Fruit fly (Drosophila melanogaster): ENCODE measurements around the gene crq.

The crq gene

dm6 chr2L:452872-453271 lies at the start of gene crq, which contains the start of gene shv:
TSS of gene crq (minus strand) at chr2L:453024.
TSS of gene shv (plus strand) at chr2L:453108.
- TF ChIP-seq dmrt93B (GFP tag; optimal IDR thresholded peaks at IDR 0.05), result no peak
- TF ChIP-seq psq (GFP tag; optimal IDR thresholded peaks at IDR 0.05), result no peak
- TF ChIP-seq Sp1 (GFP tag; optimal IDR thresholded peaks at IDR 0.05), result peak; percentile 30
- peak; percentile 3 for TF ChIP-seq N (GFP tag; optimal IDR thresholded peaks at IDR 0.05)
- TF ChIP-seq rgr (GFP tag; optimal IDR thresholded peaks at IDR 0.05), result no peak
- no peak for TF ChIP-seq HLH106 (tag; optimal IDR thresholded peaks at IDR 0.05)
- no peak for TF ChIP-seq fru (GFP tag; optimal IDR thresholded peaks at IDR 0.05)
- TF ChIP-seq usp (GFP tag; optimal IDR thresholded peaks at IDR 0.05), result no peak
- TF ChIP-seq Hr78 (GFP tag; optimal IDR thresholded peaks at IDR 0.05), result no peak
- TF ChIP-seq lola (GFP tag; optimal IDR thresholded peaks at IDR 0.05), result no peak
- no peak for TF ChIP-seq Dif (GFP tag; optimal IDR thresholded peaks at IDR 0.05; ENCODE audit: partially characterized antibody)
- no peak for TF ChIP-seq Rel (GFP tag; optimal IDR thresholded peaks at IDR 0.05)
- TF ChIP-seq Rel (tag; optimal IDR thresholded peaks at IDR 0.05), result peak; percentile 72

- no peak for TF ChIP-seq ey (GFP tag; optimal IDR thresholded peaks at IDR 0.05)
- no peak for TF ChIP-seq Abd-B (GFP tag; optimal IDR thresholded peaks at IDR 0.05)
- no peak for TF ChIP-seq dsf (GFP tag; optimal IDR thresholded peaks at IDR 0.05; ENCODE audit: borderline replicate concordance)
- TF ChIP-seq Myc (optimal IDR thresholded peaks at IDR 0.05), result no peak
- TF ChIP-seq Dif (GFP tag; optimal IDR thresholded peaks at IDR 0.05; ENCODE audit: partially characterized antibody), result peak; percentile 50
- no peak for TF ChIP-seq Vsx2 (GFP tag; optimal IDR thresholded peaks at IDR 0.05; ENCODE audit: partially characterized antibody)
- peak; percentile 4 to 49 for TF ChIP-seq dl (GFP tag; optimal IDR thresholded peaks at IDR 0.05; ENCODE audit: insufficient read depth in 1 of 2, partially characterized antibody in 2 of 2)
- no peak for TF ChIP-seq jim (GFP tag; optimal IDR thresholded peaks at IDR 0.05)
- no peak for TF ChIP-seq rgr (GFP tag; optimal IDR thresholded peaks at IDR 0.05)
- no peak for TF ChIP-seq brk (GFP tag; optimal IDR thresholded peaks at IDR 0.05)
These were observed 48.8 kb upstream of the crq start for dm6 chr2L:501622-502021.

dm6 chr2L:499939-500338 lies 47.1 kb upstream of the crq start:
- TF ChIP-seq psq (GFP tag; optimal IDR thresholded peaks at IDR 0.05) (peak; percentile 19), Vsx2 (GFP tag; optimal IDR thresholded peaks at IDR 0.05; ENCODE audit: partially characterized antibody) (no peak)

- no peak for TF ChIP-seq Dif (GFP tag; optimal IDR thresholded peaks at IDR 0.05; ENCODE audit: partially characterized antibody)
- TF ChIP-seq Jra (GFP tag; optimal IDR thresholded peaks at IDR 0.05), result no peak
- no peak for TF ChIP-seq fru (GFP tag; optimal IDR thresholded peaks at IDR 0.05)
- no peak for TF ChIP-seq HLH106 (tag; optimal IDR thresholded peaks at IDR 0.05)
- TF ChIP-seq CrebA (GFP tag; optimal IDR thresholded peaks at IDR 0.05; ENCODE audit: borderline replicate concordance), result no peak
These were observed 45.6 kb upstream of the crq start for dm6 chr2L:498474-498821.

- TF ChIP-seq woc (GFP tag; optimal IDR thresholded peaks at IDR 0.05) (no peak), Myc (optimal IDR thresholded peaks at IDR 0.05) (no peak), dmrt93B (GFP tag; optimal IDR thresholded peaks at IDR 0.05) (no peak), HLH106 (tag; optimal IDR thresholded peaks at IDR 0.05) (no peak), Hr78 (GFP tag; optimal IDR thresholded peaks at IDR 0.05) (no peak), brk (GFP tag; optimal IDR thresholded peaks at IDR 0.05) (no peak), sage (GFP tag; optimal IDR thresholded peaks at IDR 0.05) (no peak), Hr83 (GFP tag; optimal IDR thresholded peaks at IDR 0.05; ENCODE audit: poor library complexity, severe bottlenecking) (no peak), jim (GFP tag; optimal IDR thresholded peaks at IDR 0.05) (no peak), dsf (GFP tag; optimal IDR thresholded peaks at IDR 0.05; ENCODE audit: borderline replicate concordance) (no peak), Abd-B (GFP tag; optimal IDR thresholded peaks at IDR 0.05) (no peak), foxo (GFP tag; optimal IDR thresholded peaks at IDR 0.05) (no peak), h (GFP tag; optimal IDR thresholded peaks at IDR 0.05) (no peak), GATAd (GFP tag; optimal IDR thresholded peaks at IDR 0.05) (no peak), pan (optimal IDR thresholded peaks at IDR 0.05) (no peak), rgr (GFP tag; optimal IDR thresholded peaks at IDR 0.05) (no peak), Mio (GFP tag; optimal IDR thresholded peaks at IDR 0.05) (no peak), tai (GFP tag; optimal IDR thresholded peaks at IDR 0.05) (no peak), br (GFP tag; optimal IDR thresholded peaks at IDR 0.05) (no peak)
These were observed 45.0 kb upstream of the crq start for dm6 chr2L:497657-498473.

Data from whole organism, wandering third instar larva.